Fruit fly (Drosophila melanogaster): ENCODE measurements around the gene Bre1.
A peak's percentile ranks its signal among the peaks of the same experiment; 100 is the strongest.

The Bre1 gene

DNA sequence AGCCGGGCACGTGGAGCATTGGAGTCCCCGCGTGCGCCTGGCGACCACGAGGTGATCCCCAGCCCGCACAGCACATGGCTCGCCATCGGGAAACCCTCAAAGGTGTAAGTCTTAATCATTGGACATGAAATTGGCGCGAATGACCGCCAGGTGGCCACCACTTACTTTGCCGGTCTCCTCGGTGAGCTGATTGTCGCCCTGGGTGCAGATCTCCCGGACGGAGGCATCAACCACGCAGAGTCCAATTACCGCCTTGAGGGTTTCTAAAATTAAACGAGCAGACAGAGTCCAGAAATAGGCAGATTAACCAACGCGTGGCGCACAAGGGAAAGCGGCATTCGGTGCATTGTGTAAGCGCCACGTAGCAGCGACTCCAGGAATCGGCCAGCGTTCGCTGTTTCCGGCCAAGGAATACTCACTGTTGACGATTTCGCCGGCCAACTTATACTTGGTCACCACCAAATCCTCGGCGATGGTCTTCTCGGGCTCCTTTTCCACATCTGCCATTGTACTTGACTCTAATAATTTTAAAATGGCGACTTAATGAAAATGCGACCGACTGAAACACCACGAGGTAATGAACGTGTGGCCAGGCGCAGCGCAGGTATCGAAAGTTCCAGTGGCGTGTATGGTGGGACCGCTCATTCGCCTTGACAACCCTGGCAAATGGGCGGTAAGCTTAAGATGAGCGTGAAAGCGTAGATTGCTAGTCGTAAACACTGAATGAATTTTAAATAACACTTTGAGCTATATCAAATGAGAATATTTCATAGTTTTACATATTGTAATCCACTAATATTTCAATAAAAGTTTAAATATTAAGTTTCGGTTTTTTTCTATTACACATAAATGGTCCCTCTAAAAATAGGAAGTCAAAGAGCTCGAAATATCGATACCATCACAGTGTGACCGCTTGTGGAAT, 28.8 kb downstream of the Bre1 start, which contains the start of gene CG10576 (continued):
- TF ChIP-seq CG11456 (GFP tag; IDR thresholded peaks at IDR 0.05) (no peak), Adf1 (GFP tag; IDR thresholded peaks at IDR 0.05) (no peak), Optix (GFP tag; IDR thresholded peaks at IDR 0.05) (no peak), CG6813 (GFP tag; optimal IDR thresholded peaks at IDR 0.05) (no peak), Lpt (GFP tag; optimal IDR thresholded peaks at IDR 0.05) (no peak), CG5245 (GFP tag; optimal IDR thresholded peaks at IDR 0.05) (no peak), CG9609 (GFP tag; optimal IDR thresholded peaks at IDR 0.05) (no peak), ap (GFP tag; IDR thresholded peaks at IDR 0.05) (no peak), Hey (tag; optimal IDR thresholded peaks at IDR 0.05) (no peak), seq (GFP tag; IDR thresholded peaks at IDR 0.05) (no peak), sisA (GFP tag; IDR thresholded peaks at IDR 0.05) (no peak), CG16779 (GFP tag; IDR thresholded peaks at IDR 0.05) (no peak), PHDP (tag; optimal IDR thresholded peaks at IDR 0.05) (no peak), Hmr (GFP tag; optimal IDR thresholded peaks at IDR 0.05) (no peak), Hand (GFP tag; optimal IDR thresholded peaks at IDR 0.05) (no peak), amos (GFP tag; IDR thresholded peaks at IDR 0.05; ENCODE audit: partially characterized antibody) (peak; percentile 58), Side (GFP tag; optimal IDR thresholded peaks at IDR 0.05) (peak; percentile 14), Nf-YA (GFP tag; IDR thresholded peaks at IDR 0.05) (no peak), scrt (GFP tag; optimal IDR thresholded peaks at IDR 0.05) (no peak), dm (GFP tag; optimal IDR thresholded peaks at IDR 0.05) (peak; percentile 98), CG12769 (tag; optimal IDR thresholded peaks at IDR 0.05) (no peak), CG11398 (GFP tag; optimal IDR thresholded peaks at IDR 0.05) (no peak), MTF-1 (GFP tag; optimal IDR thresholded peaks at IDR 0.05; ENCODE audit: borderline replicate concordance) (no peak), H2.0 (GFP tag; IDR thresholded peaks at IDR 0.05) (no peak), bbx (GFP tag; IDR thresholded peaks at IDR 0.05; ENCODE audit: partially characterized antibody) (peak; percentile 44; the same call in 1 of the 2 replicates), zfh2 (GFP tag; optimal IDR thresholded peaks at IDR 0.05) (peak; percentile 3), dysf (GFP tag; IDR thresholded peaks at IDR 0.05) (no peak), CG8944 (GFP tag; optimal IDR thresholded peaks at IDR 0.05) (no peak), nmo (GFP tag; optimal IDR thresholded peaks at IDR 0.05) (peak; percentile 68), HLHmδ (GFP tag; optimal IDR thresholded peaks at IDR 0.05) (peak; percentile 2), croc (GFP tag; conservative IDR thresholded peaks at IDR 0.05) (no peak), Sry-β (GFP tag; optimal IDR thresholded peaks at IDR 0.05) (no peak), bab2 (GFP tag; optimal IDR thresholded peaks at IDR 0.05) (no peak), CG3838 (GFP tag; optimal IDR thresholded peaks at IDR 0.05) (no peak), Mes4 (GFP tag; optimal IDR thresholded peaks at IDR 0.05) (no peak), Rfx (GFP tag; IDR thresholded peaks at IDR 0.05) (no peak), CG14441 (GFP tag; IDR thresholded peaks at IDR 0.05) (no peak), tio (GFP tag; optimal IDR thresholded peaks at IDR 0.05) (no peak), Sry-δ (GFP tag; optimal IDR thresholded peaks at IDR 0.05) (peak; percentile 68), CG13296 (GFP tag; optimal IDR thresholded peaks at IDR 0.05) (no peak), CG1603 (tag; optimal IDR thresholded peaks at IDR 0.05) (no peak), tll (GFP tag; optimal IDR thresholded peaks at IDR 0.05) (peak; percentile 38 to 92), HmgZ (tag; optimal IDR thresholded peaks at IDR 0.05) (peak; percentile 9), NFAT (GFP tag; IDR thresholded peaks at IDR 0.05) (no peak), CG3065 (GFP tag; optimal IDR thresholded peaks at IDR 0.05) (peak; percentile 12), CG10209 (GFP tag; optimal IDR thresholded peaks at IDR 0.05) (no peak), otp (GFP tag; IDR thresholded peaks at IDR 0.05) (no peak), Ets97D (GFP tag; optimal IDR thresholded peaks at IDR 0.05) (peak; percentile 73), cas (GFP tag; IDR thresholded peaks at IDR 0.05) (no peak), Aef1 (GFP tag; IDR thresholded peaks at IDR 0.05) (no peak)

Measured in whole organism, embryonic.